Worm (Caenorhabditis elegans): Measurements from ENCODE around the gene dyf-18.

dyf-18 gene

ce11 chrIV:11820067-11820913 lies 19.3 kb upstream of the dyf-18 start:
- TF ChIP-seq nhr-2 (tag; optimal IDR thresholded peaks at IDR 0.05) (no peak), mls-2 (tag; optimal IDR thresholded peaks at IDR 0.05) (peak; percentile 17)

- TF ChIP-seq tbx-8 (GFP tag; optimal IDR thresholded peaks at IDR 0.05) (no peak), nhr-2 (tag; optimal IDR thresholded peaks at IDR 0.05) (no peak), sem-2 (GFP tag; optimal IDR thresholded peaks at IDR 0.05) (no peak), elt-1 (tag; optimal IDR thresholded peaks at IDR 0.05; ENCODE audit: borderline replicate concordance, insufficient read depth) (no peak), hlh-1 (tag; optimal IDR thresholded peaks at IDR 0.05) (peak; percentile 34), lin-13 (tag; optimal IDR thresholded peaks at IDR 0.05) (no peak)
Measured at ce11 chrIV:11813901-11814300, 12.9 kb upstream of the dyf-18 start, which contains the start of gene M117.1. M117.1 (plus strand) TSS chrIV:11814247.

ce11 chrIV:11812017-11812416 lies 11.0 kb upstream of the dyf-18 start:
- TF ChIP-seq hlh-1 (tag; optimal IDR thresholded peaks at IDR 0.05) (no peak), unc-120 (tag; optimal IDR thresholded peaks at IDR 0.05; ENCODE audit: poor library complexity, severe bottlenecking) (no peak), M03D4.4 (tag; optimal IDR thresholded peaks at IDR 0.05) (no peak), mls-2 (tag; optimal IDR thresholded peaks at IDR 0.05) (no peak), unc-62 (GFP tag; optimal IDR thresholded peaks at IDR 0.05) (no peak), nhr-12 (tag; optimal IDR thresholded peaks at IDR 0.05) (no peak), ceh-43 (GFP tag; optimal IDR thresholded peaks at IDR 0.05) (no peak), elt-1 (tag; optimal IDR thresholded peaks at IDR 0.05; ENCODE audit: borderline replicate concordance, insufficient read depth) (no peak), unc-39 (tag; optimal IDR thresholded peaks at IDR 0.05) (no peak), cnd-1 (tag; optimal IDR thresholded peaks at IDR 0.05) (no peak), ham-2 (GFP tag; optimal IDR thresholded peaks at IDR 0.05) (no peak), nhr-28 (tag; optimal IDR thresholded peaks at IDR 0.05) (no peak), mab-5 (tag; optimal IDR thresholded peaks at IDR 0.05) (no peak), flh-1 (GFP tag; optimal IDR thresholded peaks at IDR 0.05) (no peak), ces-1 (GFP tag; optimal IDR thresholded peaks at IDR 0.05) (no peak), ceh-39 (tag; optimal IDR thresholded peaks at IDR 0.05) (no peak)

- TF ChIP-seq elt-1 (tag; optimal IDR thresholded peaks at IDR 0.05; ENCODE audit: borderline replicate concordance, insufficient read depth) = no peak
- TF ChIP-seq elt-3 (tag; optimal IDR thresholded peaks at IDR 0.05) = no peak
- no peak for TF ChIP-seq ceh-43 (GFP tag; optimal IDR thresholded peaks at IDR 0.05)
- TF ChIP-seq M03D4.4 (tag; optimal IDR thresholded peaks at IDR 0.05) = no peak
- no peak for TF ChIP-seq lin-32 (GFP tag; optimal IDR thresholded peaks at IDR 0.05)
- no peak for TF ChIP-seq flh-1 (GFP tag; optimal IDR thresholded peaks at IDR 0.05)
- peak; percentile 77 for TF ChIP-seq unc-120 (tag; optimal IDR thresholded peaks at IDR 0.05; ENCODE audit: poor library complexity, severe bottlenecking)
- no peak for TF ChIP-seq mls-2 (tag; optimal IDR thresholded peaks at IDR 0.05)
- TF ChIP-seq ham-2 (GFP tag; optimal IDR thresholded peaks at IDR 0.05) = no peak
- no peak for TF ChIP-seq drap-1 (GFP tag; optimal IDR thresholded peaks at IDR 0.05)
- no peak for TF ChIP-seq pha-4 (tag; optimal IDR thresholded peaks at IDR 0.05)
- no peak for TF ChIP-seq tbx-8 (GFP tag; optimal IDR thresholded peaks at IDR 0.05)
- TF ChIP-seq mab-5 (tag; optimal IDR thresholded peaks at IDR 0.05) = no peak
- TF ChIP-seq hlh-1 (tag; optimal IDR thresholded peaks at IDR 0.05) = no peak
- TF ChIP-seq ces-1 (GFP tag; optimal IDR thresholded peaks at IDR 0.05) = peak; percentile 61
- TF ChIP-seq blmp-1 (tag; optimal IDR thresholded peaks at IDR 0.05) = no peak
- TF ChIP-seq nhr-12 (tag; optimal IDR thresholded peaks at IDR 0.05) = no peak
- TF ChIP-seq ceh-39 (tag; optimal IDR thresholded peaks at IDR 0.05) = no peak
- TF ChIP-seq cnd-1 (tag; optimal IDR thresholded peaks at IDR 0.05) = no peak
- TF ChIP-seq unc-39 (tag; optimal IDR thresholded peaks at IDR 0.05) = no peak
- no peak for TF ChIP-seq lin-13 (tag; optimal IDR thresholded peaks at IDR 0.05)
- no peak for TF ChIP-seq snpc-4 (tag; optimal IDR thresholded peaks at IDR 0.05)
- TF ChIP-seq unc-62 (GFP tag; optimal IDR thresholded peaks at IDR 0.05) = peak; percentile 42
- no peak for TF ChIP-seq nhr-2 (tag; optimal IDR thresholded peaks at IDR 0.05)
- TF ChIP-seq nhr-76 (tag; optimal IDR thresholded peaks at IDR 0.05) = no peak
- no peak for TF ChIP-seq lsy-2 (tag; optimal IDR thresholded peaks at IDR 0.05)
- peak; percentile 29 for TF ChIP-seq nhr-237 (tag; optimal IDR thresholded peaks at IDR 0.05)
- TF ChIP-seq mep-1 (tag; optimal IDR thresholded peaks at IDR 0.05) = peak; percentile 31
- TF ChIP-seq sem-2 (GFP tag; optimal IDR thresholded peaks at IDR 0.05) = no peak
- no peak for TF ChIP-seq sptf-1 (tag; optimal IDR thresholded peaks at IDR 0.05)
- no peak for TF ChIP-seq nhr-28 (tag; optimal IDR thresholded peaks at IDR 0.05)
- TF ChIP-seq zip-8 (tag; optimal IDR thresholded peaks at IDR 0.05) = no peak
- no peak for TF ChIP-seq ceh-83 (GFP tag; optimal IDR thresholded peaks at IDR 0.05)
- no peak for TF ChIP-seq bed-3 (GFP tag; optimal IDR thresholded peaks at IDR 0.05)
- TF ChIP-seq ztf-11 (tag; optimal IDR thresholded peaks at IDR 0.05) = no peak
Measured at ce11 chrIV:11809708-11810114, 8.7 kb upstream of the dyf-18 start.

All from whole organism, mixed stage, embryonic.